Fruit fly (Drosophila melanogaster): ENCODE results near the gene osi.

dm6 chr2L:16842505-16842904 is 45.3 kb downstream of the osi start:
- no peak for TF ChIP-seq ttk (optimal IDR thresholded peaks at IDR 0.05)
- TF ChIP-seq insv (optimal IDR thresholded peaks at IDR 0.05), result no peak
- no peak for TF ChIP-seq psq (optimal IDR thresholded peaks at IDR 0.05)
- no peak for TF ChIP-seq h (optimal IDR thresholded peaks at IDR 0.05)

Measured in Kc167 (cell line).